Worm (Caenorhabditis elegans) whole organism, L4/young adult: ENCODE data around the gene C01G5.7.
A peak's percentile ranks its signal among the peaks of the same experiment; 100 is the strongest.

Experiments used
- W03F9.2 ChIP-seq: fragments of 150-350 bp; optimal IDR thresholded peaks from 2 replicates; lab custom pipeline; 2014; ENCODE audit warnings: missing biosample characterization, missing genetic modification characterization
- dao-5 ChIP-seq: sonication (generic microtip); optimal IDR thresholded peaks from 2 replicates; lab custom pipeline; 2016; ENCODE audit warnings: missing genotype, missing genetic modification characterization, moderate library complexity, missing compliant biosample characterization
- him-1 ChIP-seq: sonication (generic microtip); optimal IDR thresholded peaks from 2 replicates; lab custom pipeline; 2016; ENCODE audit warnings: missing genotype, missing genetic modification reagents, missing genetic modification characterization, missing compliant biosample characterization

The C01G5.7 gene

DNA sequence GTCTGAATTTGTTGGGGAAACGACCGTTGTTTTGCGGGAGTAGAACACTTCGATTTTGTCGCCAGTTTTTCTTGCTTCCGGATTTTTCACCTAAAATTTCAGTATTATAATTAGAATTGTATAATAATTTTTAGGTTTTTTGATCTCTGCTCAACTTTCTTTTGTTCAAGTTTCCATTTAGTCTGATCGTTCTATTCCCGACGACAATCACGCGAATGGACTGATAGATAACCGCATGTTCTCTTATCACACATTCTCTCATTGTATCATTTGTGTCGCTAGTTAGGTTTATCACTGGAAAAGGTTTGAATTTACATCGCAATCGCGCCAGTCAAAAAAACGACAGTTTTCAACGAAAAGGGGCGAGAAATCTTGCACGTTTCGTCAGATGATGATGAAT lies 36.9 kb downstream of the C01G5.7 start:
- TF ChIP-seq him-1 (tag; lab: Kevin White, UChicago) (no peak), W03F9.2 (tag; lab: Kevin White, UChicago) (no peak), dao-5 (tag; lab: Kevin White, UChicago) (no peak)

DNA sequence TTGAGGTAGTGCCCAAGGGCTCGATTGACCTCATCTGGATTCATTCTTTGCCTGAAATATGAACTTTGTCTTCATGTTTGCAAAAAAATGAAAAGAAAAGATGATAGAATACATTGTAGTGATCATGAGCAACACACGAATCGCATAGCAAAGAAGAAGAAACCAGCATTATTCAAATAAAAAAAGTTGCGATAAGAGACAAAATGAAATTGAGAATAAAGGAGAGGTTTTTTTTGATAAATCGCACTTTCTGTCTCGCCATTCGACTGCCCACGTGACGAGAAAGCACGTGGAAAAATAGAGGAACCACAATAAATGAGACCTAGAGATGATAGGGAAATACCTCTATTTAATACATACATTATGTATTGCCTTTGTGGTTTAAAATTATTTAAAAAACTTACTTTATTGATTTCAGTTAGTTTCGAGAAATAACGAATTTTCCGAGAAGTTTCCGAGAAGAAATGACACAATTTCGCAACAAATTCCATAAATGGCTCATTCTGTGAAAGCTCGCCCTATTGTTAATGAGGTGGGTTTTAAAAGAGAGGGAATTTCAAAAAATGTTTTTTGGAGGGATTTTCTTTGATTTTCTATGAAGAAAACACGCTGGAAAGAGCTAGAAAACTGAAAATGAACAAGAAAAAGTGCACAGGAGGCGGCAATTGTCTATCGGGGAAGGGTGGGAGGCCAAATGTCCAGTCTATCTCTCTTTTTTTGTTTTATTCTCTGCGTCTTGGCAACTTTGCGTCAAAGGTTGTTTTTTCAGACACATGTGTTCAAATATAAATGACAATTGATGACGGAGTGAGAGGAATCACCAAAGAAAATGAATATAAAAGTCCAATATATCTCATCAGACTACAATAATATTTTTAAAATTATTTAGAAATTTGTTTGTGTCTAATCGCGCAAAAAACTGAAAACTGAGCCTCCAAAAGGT lies 37.7 kb downstream of the C01G5.7 start, which contains the start of gene paqr-1:
Gene paqr-1, minus strand, starts transcription at position 51 of the 943 bp plus-strand sequence.
- TF ChIP-seq dao-5 (tag; lab: Kevin White, UChicago) (no peak), him-1 (tag; lab: Kevin White, UChicago) (no peak), W03F9.2 (tag; lab: Kevin White, UChicago) (no peak)

DNA sequence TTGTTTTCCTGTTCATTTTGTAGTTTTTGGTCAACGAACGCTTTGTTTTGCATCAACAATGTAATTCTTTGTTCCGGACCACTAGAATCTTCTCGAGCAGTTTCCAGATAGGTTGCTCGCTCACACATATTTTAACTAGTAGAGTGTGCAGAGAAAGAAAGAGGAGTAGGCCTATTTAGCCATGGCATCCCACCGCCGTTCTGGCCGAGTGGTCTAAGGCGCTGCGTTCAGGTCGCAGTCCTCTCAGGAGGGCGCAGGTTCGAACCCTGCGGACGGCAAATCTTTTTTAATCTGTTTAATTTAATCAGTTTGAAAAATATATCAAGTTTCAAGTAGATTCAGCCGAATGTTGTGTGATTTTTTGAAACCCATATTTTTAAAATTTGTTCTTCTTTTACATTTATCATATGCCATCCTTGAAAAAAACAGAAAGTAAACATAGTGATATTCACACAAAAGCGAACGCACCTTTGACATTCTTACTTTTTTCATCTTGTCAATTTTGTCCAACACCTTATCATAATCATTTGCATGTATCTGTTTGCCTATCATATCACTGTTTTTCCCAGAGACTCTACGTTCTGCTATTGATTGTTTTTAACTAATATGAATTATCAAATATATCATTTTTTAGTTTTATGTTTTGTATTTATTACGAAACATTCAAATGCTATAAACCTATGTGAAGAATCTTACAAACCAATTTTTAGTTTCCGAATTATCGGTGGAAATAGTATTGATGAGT lies 38.8 kb downstream of the C01G5.7 start, which contains the start of gene try-3:
Gene try-3, plus strand, starts transcription at position 532 of the 745 bp plus-strand sequence.
- TF ChIP-seq W03F9.2 (tag; lab: Kevin White, UChicago) (peak; percentile 19), him-1 (tag; lab: Kevin White, UChicago) (peak; percentile 45), dao-5 (tag; lab: Kevin White, UChicago) (peak; percentile 9)

DNA sequence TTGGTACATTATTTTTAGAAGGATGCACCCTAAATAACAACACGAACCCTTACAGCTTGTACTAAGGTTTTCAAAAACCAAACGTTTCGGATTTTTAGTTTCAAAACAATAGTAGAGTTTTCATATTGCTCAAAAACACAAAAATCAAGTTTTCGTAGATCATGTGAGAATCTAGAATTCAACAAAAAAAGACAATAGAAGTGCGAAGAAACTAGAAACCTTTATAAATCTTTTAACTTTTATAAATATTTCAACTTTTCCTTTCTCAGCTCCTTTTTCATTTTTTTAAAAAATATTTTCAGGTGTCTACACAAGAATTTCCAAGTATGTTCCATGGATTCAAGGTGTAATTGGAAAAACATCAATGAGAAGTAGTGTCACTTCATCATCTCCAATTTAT lies 42.5 kb downstream of the C01G5.7 start, which contains the start of gene best-9:
Gene best-9, plus strand, starts transcription at position 301 of the 400 bp plus-strand sequence.
- no peak for TF ChIP-seq dao-5 (tag; lab: Kevin White, UChicago)
- no peak for TF ChIP-seq him-1 (tag; lab: Kevin White, UChicago)
- no peak for TF ChIP-seq W03F9.2 (tag; lab: Kevin White, UChicago)

DNA sequence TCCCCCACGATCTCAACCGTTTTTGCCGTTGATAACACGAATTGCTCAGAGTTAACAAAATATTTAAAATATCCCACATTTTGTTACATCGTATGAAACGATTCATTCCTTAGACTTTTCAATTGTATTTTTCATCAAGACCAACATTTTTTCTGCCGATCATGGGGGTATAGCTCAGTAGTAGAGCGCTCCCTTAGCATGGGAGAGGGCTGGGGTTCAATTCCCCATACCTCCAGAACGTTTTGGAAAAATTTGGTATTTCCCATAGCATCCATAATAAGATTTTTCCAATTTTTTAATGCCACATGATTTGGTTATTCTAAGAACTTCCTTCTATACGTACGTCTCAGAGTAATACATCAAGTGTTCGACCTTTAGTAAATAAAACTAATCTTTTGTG lies 44.1 kb downstream of the C01G5.7 start:
- TF ChIP-seq W03F9.2 (tag; lab: Kevin White, UChicago), result no peak
- TF ChIP-seq him-1 (tag; lab: Kevin White, UChicago), result no peak
- TF ChIP-seq dao-5 (tag; lab: Kevin White, UChicago), result no peak

DNA sequence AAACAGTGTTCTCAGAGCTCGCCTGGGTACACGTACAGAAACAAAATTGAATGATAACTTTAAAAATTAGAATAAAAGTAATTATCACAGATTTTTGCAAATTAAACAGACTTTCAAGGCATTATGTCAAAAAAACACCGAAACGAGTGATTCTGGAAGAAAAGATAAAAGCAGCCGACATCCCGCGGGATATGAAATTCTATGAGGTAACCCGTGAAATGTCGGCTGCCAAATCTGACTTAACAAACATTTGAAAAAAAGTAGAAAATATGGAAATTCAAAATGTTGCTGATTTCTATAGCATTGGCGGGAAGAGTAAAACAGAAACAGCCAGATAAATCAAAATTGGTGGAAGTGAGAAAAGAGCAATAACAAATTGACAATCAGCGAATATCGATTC lies 47.6 kb downstream of the C01G5.7 start:
- TF ChIP-seq dao-5 (tag; lab: Kevin White, UChicago) (no peak), him-1 (tag; lab: Kevin White, UChicago) (no peak), W03F9.2 (tag; lab: Kevin White, UChicago) (no peak)
